Worm (Caenorhabditis elegans): ENCODE data around the gene aat-8.

The aat-8 gene

DNA sequence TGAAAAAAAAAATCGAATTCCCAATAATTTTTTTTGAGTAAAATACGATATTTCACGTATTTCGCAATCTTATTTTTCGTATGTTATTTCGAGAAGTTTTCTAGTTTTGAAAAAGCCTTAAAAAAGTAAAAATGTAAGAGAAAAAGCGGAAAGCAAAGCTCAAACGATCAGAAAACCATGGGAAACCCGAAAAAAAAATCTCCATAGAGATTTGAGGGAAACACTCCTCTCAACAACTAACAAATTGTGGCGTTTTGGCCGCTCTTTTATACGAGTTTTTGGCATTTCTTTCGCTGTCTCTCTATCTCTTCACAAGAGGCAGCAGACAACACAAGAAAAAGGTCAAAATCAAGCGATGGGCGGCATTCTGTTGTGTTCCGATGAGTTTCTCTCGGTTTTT lies 9.6 kb upstream of the aat-8 start (continued):
- no peak for TF ChIP-seq spr-3 (GFP tag; optimal IDR thresholded peaks at IDR 0.05)
- no peak for TF ChIP-seq lin-39 (tag; optimal IDR thresholded peaks at IDR 0.05)
- no peak for TF ChIP-seq madf-9 (GFP tag; conservative IDR thresholded peaks at IDR 0.05)
- TF ChIP-seq daf-12 (tag; optimal IDR thresholded peaks at IDR 0.05), result no peak
- TF ChIP-seq lim-7 (GFP tag; IDR thresholded peaks at IDR 0.05), result no peak
- peak; percentile 43 for TF ChIP-seq mes-2 (tag; optimal IDR thresholded peaks at IDR 0.05; ENCODE audit: poor library complexity, severe bottlenecking)
- peak; percentile 67 for TF ChIP-seq nhr-28 (tag; optimal IDR thresholded peaks at IDR 0.05)
- TF ChIP-seq ZK337.2 (GFP tag; IDR thresholded peaks at IDR 0.05), result no peak
- TF ChIP-seq nhr-102 (tag; optimal IDR thresholded peaks at IDR 0.05), result no peak
- TF ChIP-seq nhr-25 (tag; optimal IDR thresholded peaks at IDR 0.05; ENCODE audit: borderline replicate concordance, insufficient read depth), result no peak
- TF ChIP-seq arid-1 (GFP tag; conservative IDR thresholded peaks at IDR 0.05), result no peak
- peak; percentile 34 for TF ChIP-seq dpl-1 (GFP tag; optimal IDR thresholded peaks at IDR 0.05)
- no peak for TF ChIP-seq nhr-237 (tag; optimal IDR thresholded peaks at IDR 0.05)
- no peak for TF ChIP-seq zfp-2 (tag; optimal IDR thresholded peaks at IDR 0.05)
- no peak for TF ChIP-seq fkh-10 (GFP tag; optimal IDR thresholded peaks at IDR 0.05)
- no peak for TF ChIP-seq ztf-7 (tag; optimal IDR thresholded peaks at IDR 0.05)
- no peak for TF ChIP-seq set-16 (GFP tag; IDR thresholded peaks at IDR 0.05)
- TF ChIP-seq ceh-62 (tag; optimal IDR thresholded peaks at IDR 0.05), result no peak
- no peak for TF ChIP-seq ctbp-1 (GFP tag; IDR thresholded peaks at IDR 0.05)
- TF ChIP-seq ces-1 (GFP tag; optimal IDR thresholded peaks at IDR 0.05), result no peak
- TF ChIP-seq tag-97 (GFP tag; IDR thresholded peaks at IDR 0.05), result no peak
- TF ChIP-seq ceh-20 (GFP tag; IDR thresholded peaks at IDR 0.05), result no peak
- TF ChIP-seq zag-1 (tag; optimal IDR thresholded peaks at IDR 0.05), result no peak
- TF ChIP-seq ceh-32 (tag; optimal IDR thresholded peaks at IDR 0.05; ENCODE audit: poor library complexity), result no peak
- TF ChIP-seq madf-5 (GFP tag; IDR thresholded peaks at IDR 0.05), result no peak
- no peak for TF ChIP-seq R02D3.7 (tag; optimal IDR thresholded peaks at IDR 0.05)
- no peak for TF ChIP-seq nhr-41 (GFP tag; IDR thresholded peaks at IDR 0.05)
- peak in 1 of 2 experiments; percentile 36 for TF ChIP-seq lsy-2 (tag; optimal IDR thresholded peaks at IDR 0.05)
- no peak for TF ChIP-seq nhr-10 (tag; optimal IDR thresholded peaks at IDR 0.05)
- no peak for TF ChIP-seq daf-8 (GFP tag; IDR thresholded peaks at IDR 0.05)
- TF ChIP-seq mep-1 (tag; optimal IDR thresholded peaks at IDR 0.05), result peak; percentile 72
- TF ChIP-seq mxl-3 (GFP tag; optimal IDR thresholded peaks at IDR 0.05), result no peak
- no peak; the same call in 1 of the 2 replicates for TF ChIP-seq lin-38 (GFP tag; IDR thresholded peaks at IDR 0.05)
- no peak for TF ChIP-seq ceh-44 (GFP tag; IDR thresholded peaks at IDR 0.05)
- TF ChIP-seq spr-1 (tag; optimal IDR thresholded peaks at IDR 0.05), result no peak
- no peak for TF ChIP-seq unc-39 (tag; optimal IDR thresholded peaks at IDR 0.05)
- TF ChIP-seq nhr-111 (GFP tag; optimal IDR thresholded peaks at IDR 0.05), result no peak
- TF ChIP-seq F49E8.2 (tag; optimal IDR thresholded peaks at IDR 0.05; ENCODE audit: borderline replicate concordance), result no peak
- TF ChIP-seq nhr-42 (GFP tag; IDR thresholded peaks at IDR 0.05), result no peak
- TF ChIP-seq nhr-48 (tag; optimal IDR thresholded peaks at IDR 0.05), result no peak
- no peak for TF ChIP-seq lin-15B (tag; optimal IDR thresholded peaks at IDR 0.05)
- TF ChIP-seq duxl-1 (tag; optimal IDR thresholded peaks at IDR 0.05; ENCODE audit: poor library complexity), result no peak
- no peak for TF ChIP-seq fos-1 (tag; optimal IDR thresholded peaks at IDR 0.05)
- TF ChIP-seq F44E2.7 (GFP tag; IDR thresholded peaks at IDR 0.05), result no peak
- TF ChIP-seq attf-4 (tag; optimal IDR thresholded peaks at IDR 0.05), result no peak
- no peak for TF ChIP-seq T20F7.1 (GFP tag; optimal IDR thresholded peaks at IDR 0.05)
- TF ChIP-seq nhr-11 (tag; optimal IDR thresholded peaks at IDR 0.05), result peak; percentile 14
- TF ChIP-seq snpc-4 (tag; optimal IDR thresholded peaks at IDR 0.05), result no peak
- TF ChIP-seq gei-8 (GFP tag; optimal IDR thresholded peaks at IDR 0.05), result no peak
- peak; percentile 63 for TF ChIP-seq nhr-6 (tag; optimal IDR thresholded peaks at IDR 0.05)
- peak; percentile 64 for TF ChIP-seq dmd-6 (GFP tag; IDR thresholded peaks at IDR 0.05)
- TF ChIP-seq jun-1 (tag; optimal IDR thresholded peaks at IDR 0.05), result no peak
- TF ChIP-seq hlh-11 (tag; optimal IDR thresholded peaks at IDR 0.05), result peak; percentile 71
